Fruit fly (Drosophila melanogaster): ENCODE results near the gene CG46440.
A peak's percentile ranks its signal among the peaks of the same experiment; 100 is the strongest.

The CG46440 gene

dm6 chrX:15816127-15816526 lies 41.5 kb downstream of the CG46440 start:
- TF ChIP-seq Myc (optimal IDR thresholded peaks at IDR 0.05) (no peak), Sp1 (GFP tag; optimal IDR thresholded peaks at IDR 0.05) (no peak), Jra (GFP tag; optimal IDR thresholded peaks at IDR 0.05) (no peak), pan (optimal IDR thresholded peaks at IDR 0.05) (no peak), fru (GFP tag; optimal IDR thresholded peaks at IDR 0.05) (no peak), Dif (GFP tag; optimal IDR thresholded peaks at IDR 0.05; ENCODE audit: partially characterized antibody) (no peak), foxo (GFP tag; optimal IDR thresholded peaks at IDR 0.05) (no peak), Dfd (GFP tag; optimal IDR thresholded peaks at IDR 0.05) (no peak), jim (GFP tag; optimal IDR thresholded peaks at IDR 0.05) (no peak), dsf (GFP tag; optimal IDR thresholded peaks at IDR 0.05; ENCODE audit: borderline replicate concordance) (no peak), CG32264 (GFP tag; optimal IDR thresholded peaks at IDR 0.05) (no peak), Rel (GFP tag; optimal IDR thresholded peaks at IDR 0.05) (no peak), Rel (tag; optimal IDR thresholded peaks at IDR 0.05) (no peak), Vsx2 (GFP tag; optimal IDR thresholded peaks at IDR 0.05; ENCODE audit: partially characterized antibody) (no peak), Hnf4 (GFP tag; optimal IDR thresholded peaks at IDR 0.05) (no peak), CG9705 (GFP tag; optimal IDR thresholded peaks at IDR 0.05) (no peak), Hr78 (GFP tag; optimal IDR thresholded peaks at IDR 0.05) (no peak), psq (GFP tag; optimal IDR thresholded peaks at IDR 0.05) (no peak), Hr83 (GFP tag; optimal IDR thresholded peaks at IDR 0.05; ENCODE audit: poor library complexity, severe bottlenecking) (no peak), sage (GFP tag; optimal IDR thresholded peaks at IDR 0.05) (no peak)

- peak; percentile 50 for TF ChIP-seq Dfd (GFP tag; optimal IDR thresholded peaks at IDR 0.05)
- TF ChIP-seq Rel (GFP tag; optimal IDR thresholded peaks at IDR 0.05): no peak
- TF ChIP-seq Rel (tag; optimal IDR thresholded peaks at IDR 0.05): no peak
These were observed 43.1 kb downstream of the CG46440 start for dm6 chrX:15814485-15814884.

- TF ChIP-seq Abd-B (GFP tag; optimal IDR thresholded peaks at IDR 0.05) (no peak), Hr83 (GFP tag; optimal IDR thresholded peaks at IDR 0.05; ENCODE audit: poor library complexity, severe bottlenecking) (no peak), CG9705 (GFP tag; optimal IDR thresholded peaks at IDR 0.05) (no peak), tai (GFP tag; optimal IDR thresholded peaks at IDR 0.05) (peak; percentile 17), sage (GFP tag; optimal IDR thresholded peaks at IDR 0.05) (peak; percentile 49), foxo (GFP tag; optimal IDR thresholded peaks at IDR 0.05) (no peak), usp (GFP tag; optimal IDR thresholded peaks at IDR 0.05) (no peak), rgr (GFP tag; optimal IDR thresholded peaks at IDR 0.05) (no peak), lola (GFP tag; optimal IDR thresholded peaks at IDR 0.05) (no peak), CG32264 (GFP tag; optimal IDR thresholded peaks at IDR 0.05) (no peak), Rel (GFP tag; optimal IDR thresholded peaks at IDR 0.05) (peak; percentile 44), Rel (tag; optimal IDR thresholded peaks at IDR 0.05) (no peak), N (GFP tag; optimal IDR thresholded peaks at IDR 0.05) (peak; percentile 17), CrebA (GFP tag; optimal IDR thresholded peaks at IDR 0.05; ENCODE audit: borderline replicate concordance) (no peak), fru (GFP tag; optimal IDR thresholded peaks at IDR 0.05) (peak; percentile 20), Vsx2 (GFP tag; optimal IDR thresholded peaks at IDR 0.05; ENCODE audit: partially characterized antibody) (peak; percentile 28), dl (GFP tag; optimal IDR thresholded peaks at IDR 0.05; ENCODE audit: insufficient read depth in 1 of 2, partially characterized antibody in 2 of 2) (peak in 1 of 2 experiments; percentile 79), dsf (GFP tag; optimal IDR thresholded peaks at IDR 0.05; ENCODE audit: borderline replicate concordance) (no peak), Dif (GFP tag; optimal IDR thresholded peaks at IDR 0.05; ENCODE audit: partially characterized antibody) (peak; percentile 72)
These were observed 44.4 kb downstream of the CG46440 start for dm6 chrX:15813224-15813623.

dm6 chrX:15812615-15812995 lies 45.0 kb downstream of the CG46440 start:
- TF ChIP-seq lola (GFP tag; optimal IDR thresholded peaks at IDR 0.05): no peak

DNA sequence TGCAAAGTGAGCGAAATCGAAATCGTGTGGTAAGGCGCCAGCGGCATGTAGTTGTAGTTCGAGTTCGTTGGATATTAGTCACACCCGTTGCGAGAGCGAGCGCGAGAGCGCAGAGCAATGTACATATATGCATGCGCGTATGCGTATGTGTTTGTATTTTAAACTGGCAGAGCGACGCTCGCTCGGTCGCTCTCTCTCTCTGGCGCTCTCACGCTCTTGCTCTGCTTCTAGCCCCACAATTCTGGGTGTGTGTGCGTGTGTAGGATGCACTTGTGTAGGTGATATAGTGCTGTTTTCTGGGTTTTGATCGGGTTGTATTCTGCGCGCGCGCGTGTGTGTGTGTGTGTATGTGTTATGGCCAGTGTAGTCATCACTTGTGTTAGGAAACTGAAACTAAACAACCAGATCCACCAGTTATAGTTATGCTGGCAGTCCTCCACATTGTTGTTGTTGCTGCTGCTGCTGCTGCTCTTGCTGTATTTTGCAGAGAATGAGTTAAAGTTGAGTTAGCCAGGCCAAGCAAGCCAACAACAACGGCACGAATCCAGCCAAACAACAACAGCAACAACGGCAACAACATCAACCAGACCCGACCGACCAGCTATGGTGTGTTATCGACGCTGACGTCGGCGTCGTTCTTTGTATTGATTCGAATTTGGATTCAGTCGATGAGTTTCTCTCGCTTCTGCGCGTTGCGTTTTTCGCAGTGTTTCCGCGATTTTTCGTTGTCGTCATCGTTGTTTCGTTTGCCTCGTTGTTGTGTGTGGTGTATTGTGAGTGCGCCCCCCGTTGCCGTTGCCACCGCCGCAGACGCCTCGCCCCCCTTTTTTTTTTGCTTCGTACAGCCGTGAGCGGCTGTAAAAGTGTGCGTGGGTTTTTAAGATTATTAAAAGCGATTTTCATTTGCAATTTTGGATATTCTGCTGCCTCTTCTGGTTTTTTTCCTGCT lies 45.7 kb downstream of the CG46440 start:
- peak; percentile 47 for TF ChIP-seq br (GFP tag; optimal IDR thresholded peaks at IDR 0.05)
- TF ChIP-seq dl (GFP tag; optimal IDR thresholded peaks at IDR 0.05; ENCODE audit: insufficient read depth in 1 of 2, partially characterized antibody in 2 of 2): peak; percentile 98 to 99
- no peak for TF ChIP-seq GATAd (GFP tag; optimal IDR thresholded peaks at IDR 0.05)
- no peak for TF ChIP-seq tai (GFP tag; optimal IDR thresholded peaks at IDR 0.05)
- TF ChIP-seq Hr83 (GFP tag; optimal IDR thresholded peaks at IDR 0.05; ENCODE audit: poor library complexity, severe bottlenecking): peak; percentile 69
- peak; percentile 91 for TF ChIP-seq N (GFP tag; optimal IDR thresholded peaks at IDR 0.05)
- peak; percentile 13 for TF ChIP-seq fru (GFP tag; optimal IDR thresholded peaks at IDR 0.05)
- TF ChIP-seq Dif (GFP tag; optimal IDR thresholded peaks at IDR 0.05; ENCODE audit: partially characterized antibody): peak; percentile 99
- peak; percentile 93 for TF ChIP-seq Vsx2 (GFP tag; optimal IDR thresholded peaks at IDR 0.05; ENCODE audit: partially characterized antibody)
- TF ChIP-seq brk (GFP tag; optimal IDR thresholded peaks at IDR 0.05): peak; percentile 66
- peak; percentile 70 for TF ChIP-seq CrebA (GFP tag; optimal IDR thresholded peaks at IDR 0.05; ENCODE audit: borderline replicate concordance)
- no peak for TF ChIP-seq dmrt93B (GFP tag; optimal IDR thresholded peaks at IDR 0.05)
- peak; percentile 15 for TF ChIP-seq Sp1 (GFP tag; optimal IDR thresholded peaks at IDR 0.05)
- TF ChIP-seq foxo (GFP tag; optimal IDR thresholded peaks at IDR 0.05): peak; percentile 15 to 53
- peak; percentile 17 for TF ChIP-seq OdsH (GFP tag; optimal IDR thresholded peaks at IDR 0.05)
- no peak for TF ChIP-seq HLH106 (tag; optimal IDR thresholded peaks at IDR 0.05)
- peak; percentile 46 for TF ChIP-seq h (GFP tag; optimal IDR thresholded peaks at IDR 0.05)
- peak; percentile 65 for TF ChIP-seq psq (GFP tag; optimal IDR thresholded peaks at IDR 0.05)
- peak; percentile 41 for TF ChIP-seq Abd-B (GFP tag; optimal IDR thresholded peaks at IDR 0.05)
- peak; percentile 26 for TF ChIP-seq jim (GFP tag; optimal IDR thresholded peaks at IDR 0.05)
- TF ChIP-seq sv (GFP tag; optimal IDR thresholded peaks at IDR 0.05): no peak
- peak; percentile 44 for TF ChIP-seq sage (GFP tag; optimal IDR thresholded peaks at IDR 0.05)
- TF ChIP-seq pan (optimal IDR thresholded peaks at IDR 0.05): no peak
- TF ChIP-seq Rel (GFP tag; optimal IDR thresholded peaks at IDR 0.05): peak; percentile 17
- peak; percentile 28 for TF ChIP-seq Rel (tag; optimal IDR thresholded peaks at IDR 0.05)

Measured in whole organism, wandering third instar larva.